Fruit fly (Drosophila melanogaster): ENCODE results near the gene Nepl13.

Gene Nepl13

DNA sequence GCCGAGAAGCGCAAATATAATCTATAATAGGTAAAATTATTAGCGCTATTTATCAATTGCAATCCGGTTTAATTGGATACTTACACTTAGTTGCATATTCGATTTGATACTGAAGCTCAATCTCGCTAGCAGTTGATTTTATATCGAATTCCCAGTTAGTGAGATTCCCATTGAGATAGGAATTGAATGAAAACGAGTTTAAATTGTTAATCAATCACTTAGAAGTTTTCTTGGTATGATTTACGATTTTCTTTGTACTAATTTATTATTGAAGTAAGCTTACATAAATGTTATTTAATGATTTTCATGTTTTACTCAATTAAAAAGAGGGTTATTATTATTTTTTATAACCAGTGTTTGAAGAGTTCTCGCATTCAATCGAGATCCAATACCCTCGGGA lies 8.7 kb upstream of the Nepl13 start, which contains the start of gene CG43092:
TSS of gene CG43092 (minus strand) at position 101 of the 400 bp plus-strand sequence.
- TF ChIP-seq CG34367 (tag; optimal IDR thresholded peaks at IDR 0.05) (no peak), rn (GFP tag; IDR thresholded peaks at IDR 0.05) (no peak), CG17806 (tag; optimal IDR thresholded peaks at IDR 0.05) (no peak), CG4496 (GFP tag; IDR thresholded peaks at IDR 0.05) (no peak), EcR (GFP tag; optimal IDR thresholded peaks at IDR 0.05) (no peak), CG9948 (tag; optimal IDR thresholded peaks at IDR 0.05) (no peak), Snoo (tag; optimal IDR thresholded peaks at IDR 0.05) (no peak), CG8159 (tag; optimal IDR thresholded peaks at IDR 0.05) (no peak), fd96Ca (GFP tag; IDR thresholded peaks at IDR 0.05) (no peak), gl (tag; optimal IDR thresholded peaks at IDR 0.05) (no peak), Ets98B (GFP tag; IDR thresholded peaks at IDR 0.05) (no peak), CG10348 (GFP tag; IDR thresholded peaks at IDR 0.05) (no peak), CG12605 (GFP tag; IDR thresholded peaks at IDR 0.05) (no peak), Pif1B (GFP tag; optimal IDR thresholded peaks at IDR 0.05) (no peak), CG15710 (tag; optimal IDR thresholded peaks at IDR 0.05) (no peak), D1 (tag; optimal IDR thresholded peaks at IDR 0.05) (no peak), CG32121 (GFP tag; IDR thresholded peaks at IDR 0.05) (no peak), Pif1A (GFP tag; optimal IDR thresholded peaks at IDR 0.05) (no peak), CG14655 (GFP tag; optimal IDR thresholded peaks at IDR 0.05) (no peak)

DNA sequence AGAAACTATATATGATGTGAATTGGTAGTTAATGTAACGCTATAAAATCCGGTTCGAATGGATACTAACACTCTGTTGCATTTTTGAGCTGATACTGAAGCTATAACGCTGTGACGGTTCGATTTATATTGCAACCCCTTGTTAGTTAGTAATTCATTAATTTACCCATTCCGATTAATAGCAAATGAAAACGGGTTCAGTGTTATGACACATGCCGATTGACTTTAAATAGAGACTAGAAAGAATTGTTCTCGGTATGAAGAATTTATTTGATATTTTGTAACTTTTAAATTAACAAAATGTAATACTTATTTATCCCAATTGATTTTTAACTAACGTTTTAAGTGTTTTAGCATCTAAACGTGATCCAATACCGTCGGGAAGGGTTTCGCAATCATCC lies 7.8 kb upstream of the Nepl13 start, which contains the start of gene CG43091:
TSS of gene CG43091 (minus strand) at position 101 of the 400 bp plus-strand sequence.
- TF ChIP-seq Snoo (tag; optimal IDR thresholded peaks at IDR 0.05): no peak
- no peak for TF ChIP-seq Ets98B (GFP tag; IDR thresholded peaks at IDR 0.05)
- no peak for TF ChIP-seq CG17806 (tag; optimal IDR thresholded peaks at IDR 0.05)
- TF ChIP-seq Pif1B (GFP tag; optimal IDR thresholded peaks at IDR 0.05): no peak
- no peak for TF ChIP-seq CG8301 (tag; optimal IDR thresholded peaks at IDR 0.05)
- no peak for TF ChIP-seq CG4496 (GFP tag; IDR thresholded peaks at IDR 0.05)
- TF ChIP-seq Pif1A (GFP tag; optimal IDR thresholded peaks at IDR 0.05): no peak
- no peak for TF ChIP-seq CG14655 (GFP tag; optimal IDR thresholded peaks at IDR 0.05)
- no peak for TF ChIP-seq EcR (GFP tag; optimal IDR thresholded peaks at IDR 0.05)
- no peak for TF ChIP-seq CG13204 (GFP tag; optimal IDR thresholded peaks at IDR 0.05)
- no peak for TF ChIP-seq CG12605 (GFP tag; IDR thresholded peaks at IDR 0.05)
- no peak for TF ChIP-seq CG8159 (tag; optimal IDR thresholded peaks at IDR 0.05)
- no peak for TF ChIP-seq CG9948 (tag; optimal IDR thresholded peaks at IDR 0.05)
- no peak for TF ChIP-seq CG34367 (tag; optimal IDR thresholded peaks at IDR 0.05)
- no peak for TF ChIP-seq CG10348 (GFP tag; IDR thresholded peaks at IDR 0.05)
- TF ChIP-seq CG32121 (GFP tag; IDR thresholded peaks at IDR 0.05): no peak
- no peak for TF ChIP-seq fd96Ca (GFP tag; IDR thresholded peaks at IDR 0.05)

DNA sequence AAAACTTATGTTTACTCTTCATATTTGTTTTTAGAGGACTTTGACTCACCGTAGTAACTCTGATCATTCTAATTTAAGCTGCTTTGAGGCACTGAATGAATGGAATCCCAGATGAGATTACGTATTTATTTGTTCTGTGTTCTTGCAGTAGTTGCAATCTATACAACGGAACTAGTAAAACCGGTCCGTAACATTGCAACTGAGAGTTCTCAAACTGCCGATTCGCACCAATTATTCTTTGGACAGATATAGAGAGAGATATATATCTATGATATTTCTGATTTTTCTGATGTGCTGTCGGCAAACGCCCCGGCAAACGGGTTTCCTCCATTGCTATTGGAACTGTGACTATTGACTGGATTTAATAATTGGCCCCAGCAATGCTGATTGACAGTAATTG lies 6.7 kb upstream of the Nepl13 start, which contains the start of gene CG13841:
TSS of gene CG13841 (minus strand) at position 101 of the 400 bp plus-strand sequence.
- TF ChIP-seq Pif1B (GFP tag; optimal IDR thresholded peaks at IDR 0.05) (no peak), CG9948 (tag; optimal IDR thresholded peaks at IDR 0.05) (no peak), Snoo (tag; optimal IDR thresholded peaks at IDR 0.05) (no peak), CG34367 (tag; optimal IDR thresholded peaks at IDR 0.05) (no peak), D1 (tag; optimal IDR thresholded peaks at IDR 0.05) (no peak), CG10348 (GFP tag; IDR thresholded peaks at IDR 0.05) (no peak), CG8159 (tag; optimal IDR thresholded peaks at IDR 0.05) (no peak), Pif1A (GFP tag; optimal IDR thresholded peaks at IDR 0.05) (no peak), CG32121 (GFP tag; IDR thresholded peaks at IDR 0.05) (no peak), CG13204 (GFP tag; optimal IDR thresholded peaks at IDR 0.05) (no peak), Ets98B (GFP tag; IDR thresholded peaks at IDR 0.05) (no peak)

DNA sequence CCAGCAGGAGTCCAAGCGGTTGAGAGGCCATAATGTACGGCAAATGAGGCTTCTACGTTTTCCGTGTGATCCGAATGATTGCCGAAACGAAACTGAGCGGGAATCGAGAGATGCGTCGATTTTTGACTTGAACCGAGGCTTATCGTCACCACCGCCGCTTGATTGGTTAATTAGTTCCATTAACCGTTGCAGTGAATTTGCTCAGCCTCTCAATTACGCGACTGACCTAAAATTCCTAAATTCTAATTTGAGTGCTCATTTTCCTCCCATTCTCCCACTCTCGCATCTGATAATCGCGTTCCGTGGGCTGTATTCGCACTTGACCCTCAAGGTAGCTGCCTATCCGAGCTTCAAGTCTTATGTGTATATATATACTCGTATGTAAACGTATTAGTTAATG lies 5.2 kb upstream of the Nepl13 start, which contains the start of gene Nepl15:
TSS of gene Nepl15 (minus strand) at position 101 of the 400 bp plus-strand sequence.
- TF ChIP-seq CG14655 (GFP tag; optimal IDR thresholded peaks at IDR 0.05) (no peak), CG10348 (GFP tag; IDR thresholded peaks at IDR 0.05) (no peak), EcR (GFP tag; optimal IDR thresholded peaks at IDR 0.05) (no peak), CG34367 (tag; optimal IDR thresholded peaks at IDR 0.05) (no peak), rn (GFP tag; IDR thresholded peaks at IDR 0.05) (no peak), CG8301 (tag; optimal IDR thresholded peaks at IDR 0.05) (no peak), Snoo (tag; optimal IDR thresholded peaks at IDR 0.05) (no peak)

DNA sequence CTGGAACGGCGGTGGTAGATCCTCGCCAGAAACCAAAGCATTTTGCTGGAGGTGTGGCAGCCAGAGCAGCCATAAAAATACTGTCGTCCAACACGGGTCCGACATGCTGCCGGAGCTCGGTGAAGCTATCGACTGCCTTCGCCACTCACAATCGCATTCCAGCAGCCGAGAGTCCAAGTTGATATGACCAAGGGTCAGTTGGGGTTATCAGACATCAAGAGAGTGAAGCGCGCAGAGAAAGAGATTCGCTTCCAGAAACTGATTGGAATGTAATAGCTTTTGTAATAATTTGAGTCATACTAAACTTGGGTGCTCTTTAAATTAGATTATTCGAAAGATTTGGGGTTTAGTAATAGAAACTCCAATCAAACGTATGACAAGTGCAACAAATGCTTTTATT lies 2.7 kb upstream of the Nepl13 start, which contains the start of gene Nepl14:
TSS of gene Nepl14 (minus strand) at position 125 of the 400 bp plus-strand sequence.
- TF ChIP-seq Pif1B (GFP tag; optimal IDR thresholded peaks at IDR 0.05): no peak
- TF ChIP-seq CG14655 (GFP tag; optimal IDR thresholded peaks at IDR 0.05): no peak
- no peak for TF ChIP-seq rn (GFP tag; IDR thresholded peaks at IDR 0.05)
- TF ChIP-seq CG17806 (tag; optimal IDR thresholded peaks at IDR 0.05): no peak
- TF ChIP-seq Pif1A (GFP tag; optimal IDR thresholded peaks at IDR 0.05): no peak
- TF ChIP-seq CG15710 (tag; optimal IDR thresholded peaks at IDR 0.05): no peak
- no peak for TF ChIP-seq CG8159 (tag; optimal IDR thresholded peaks at IDR 0.05)
- no peak for TF ChIP-seq D1 (tag; optimal IDR thresholded peaks at IDR 0.05)
- TF ChIP-seq CG4496 (GFP tag; IDR thresholded peaks at IDR 0.05): no peak
- TF ChIP-seq fd96Ca (GFP tag; IDR thresholded peaks at IDR 0.05): no peak
- TF ChIP-seq CG12605 (GFP tag; IDR thresholded peaks at IDR 0.05): no peak
- TF ChIP-seq EcR (GFP tag; optimal IDR thresholded peaks at IDR 0.05): no peak
- TF ChIP-seq CG10348 (GFP tag; IDR thresholded peaks at IDR 0.05): no peak
- TF ChIP-seq CG9948 (tag; optimal IDR thresholded peaks at IDR 0.05): no peak
- no peak for TF ChIP-seq Ets98B (GFP tag; IDR thresholded peaks at IDR 0.05)
- TF ChIP-seq CG32121 (GFP tag; IDR thresholded peaks at IDR 0.05): no peak
- TF ChIP-seq CG8301 (tag; optimal IDR thresholded peaks at IDR 0.05): no peak
- no peak for TF ChIP-seq gl (tag; optimal IDR thresholded peaks at IDR 0.05)

DNA sequence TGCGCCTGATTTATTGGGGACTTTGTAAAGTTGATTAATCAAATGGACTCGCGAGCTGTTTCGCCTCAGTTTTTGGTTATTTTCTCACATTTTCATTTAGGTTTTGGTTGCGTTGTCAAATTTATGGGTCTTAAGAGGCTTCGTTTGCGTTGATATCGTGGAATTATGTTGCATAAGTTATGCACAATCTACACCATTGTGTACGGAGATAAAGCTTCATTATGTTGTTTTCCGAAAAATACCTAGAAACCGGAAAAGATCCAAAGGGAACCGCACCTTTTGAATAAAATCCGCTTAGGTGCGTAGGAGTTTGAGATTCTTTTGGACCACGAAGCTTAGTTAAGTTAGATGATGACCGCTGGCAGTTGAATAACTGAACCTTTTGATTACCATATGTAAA lies 3.8 kb downstream of the Nepl13 start:
- TF ChIP-seq CG12605 (GFP tag; IDR thresholded peaks at IDR 0.05) (no peak), CG9948 (tag; optimal IDR thresholded peaks at IDR 0.05) (no peak), CG17806 (tag; optimal IDR thresholded peaks at IDR 0.05) (no peak)

Measured in whole organism, pupa.